Fruit fly (Drosophila melanogaster) whole organism, embryonic: ENCODE measurements around the gene ds.

Experiments
- CG10274 ChIP-seq: fragments of 200-800 bp; sonication (Bioruptor generic); optimal IDR thresholded peaks from 3 replicates; lab custom pipeline; 2017; ENCODE audit warnings: missing biosample characterization, mild to moderate bottlenecking, missing genetic modification characterization
- CG10654 ChIP-seq: fragments of 200-800 bp; sonication (Bioruptor generic); optimal IDR thresholded peaks from 2 replicates; lab custom pipeline; 2016; ENCODE audit warnings: missing biosample characterization, missing genetic modification characterization
- CG12104 ChIP-seq: fragments of 200-800 bp; sonication (Bioruptor generic); optimal IDR thresholded peaks from 3 replicates; lab custom pipeline; 2016; ENCODE audit warnings: missing biosample characterization, missing genetic modification characterization
- CG13123 ChIP-seq: fragments of 200-800 bp; sonication (Bioruptor generic); optimal IDR thresholded peaks from 2 replicates; lab custom pipeline; 2016; ENCODE audit warnings: missing biosample characterization, missing genetic modification characterization
- CG14014 ChIP-seq: fragments of 200-800 bp; sonication (Bioruptor generic); IDR thresholded peaks from 2 replicates; pipeline ENCODE4 v1.3.6; 2022; ENCODE audit warnings: missing biosample characterization, missing genetic modification characterization
- CG17186 ChIP-seq: fragments of 200-800 bp; sonication (Bioruptor generic); optimal IDR thresholded peaks from 3 replicates; lab custom pipeline; 2017; ENCODE audit warnings: missing biosample characterization, missing genetic modification reagents, missing genetic modification characterization
- CG18011 ChIP-seq: fragments of 200-800 bp; sonication (Bioruptor generic); optimal IDR thresholded peaks from 2 replicates; lab custom pipeline; 2017; ENCODE audit warnings: missing biosample characterization, missing genetic modification characterization, mild to moderate bottlenecking, moderate library complexity, missing genotype
- CG2116 ChIP-seq: fragments of 200-800 bp; sonication (Bioruptor generic); optimal IDR thresholded peaks from 3 replicates; lab custom pipeline; 2018; ENCODE audit warnings: missing biosample characterization, mild to moderate bottlenecking, missing genetic modification characterization
- CG2202 ChIP-seq: fragments of 200-800 bp; sonication (Bioruptor generic); optimal IDR thresholded peaks from 2 replicates; lab custom pipeline; 2018; ENCODE audit warnings: missing biosample characterization, mild to moderate bottlenecking, missing genetic modification characterization
- CG2889 ChIP-seq: fragments of 200-800 bp; sonication (Bioruptor generic); IDR thresholded peaks from 3 replicates; pipeline ENCODE4 v1.3.6; 2022; ENCODE audit warnings: missing biosample characterization, missing genetic modification characterization
- CG31224 ChIP-seq: fragments of 200-800 bp; sonication (Bioruptor generic); IDR thresholded peaks from 2 replicates; pipeline ENCODE4 v1.3.6; 2022; ENCODE audit warnings: missing biosample characterization, missing genetic modification characterization
- CG4360 ChIP-seq: fragments of 200-800 bp; sonication (Bioruptor generic); IDR thresholded peaks from 2 replicates; pipeline ENCODE4 v1.3.6; 2022; ENCODE audit warnings: missing biosample characterization, missing genetic modification characterization
- CG4707 ChIP-seq: fragments of 200-800 bp; sonication (Bioruptor generic); optimal IDR thresholded peaks from 2 replicates; lab custom pipeline; 2018; ENCODE audit warnings: missing biosample characterization, mild to moderate bottlenecking, missing genetic modification characterization, moderate library complexity
- CG7928 ChIP-seq: fragments of 200-800 bp; sonication (Bioruptor generic); optimal IDR thresholded peaks from 2 replicates; lab custom pipeline; 2017; ENCODE audit warnings: missing biosample characterization, mild to moderate bottlenecking, missing genetic modification characterization
- CG8290 ChIP-seq, 3 experiments: fragments of 200-800 bp; sonication (Bioruptor generic); optimal IDR thresholded peaks; 2 replicates each; lab custom pipeline; 2016 to 2019; ENCODE audit warnings: missing biosample characterization in 3 of 3, missing genetic modification characterization in 3 of 3, mild to moderate bottlenecking in 2 of 3, moderate library complexity in 1 of 3
- CG8478 ChIP-seq: fragments of >200 bp; optimal IDR thresholded peaks from 2 replicates; lab custom pipeline; 2018
- CG9437 ChIP-seq: fragments of 200-800 bp; sonication (Bioruptor generic); optimal IDR thresholded peaks from 2 replicates; lab custom pipeline; 2018; ENCODE audit warnings: missing biosample characterization, mild to moderate bottlenecking, missing genetic modification characterization
- CG9932 ChIP-seq: fragments of 200-800 bp; sonication (Bioruptor generic); IDR thresholded peaks from 2 replicates; pipeline ENCODE4 v1.3.6; 2022; ENCODE audit warnings: missing biosample characterization, missing genetic modification characterization
- CoRest ChIP-seq: fragments of 200-800 bp; sonication (Bioruptor generic); optimal IDR thresholded peaks from 3 replicates; lab custom pipeline; 2018; ENCODE audit warnings: missing biosample characterization, mild to moderate bottlenecking, missing genetic modification characterization, moderate library complexity
- Drgx ChIP-seq: fragments of 200-800 bp; sonication (Bioruptor generic); IDR thresholded peaks from 2 replicates; pipeline ENCODE4 v1.3.6; 2022; ENCODE audit warnings: missing biosample characterization, missing genetic modification characterization
- GATAe ChIP-seq: fragments of 200-800 bp; sonication (Bioruptor generic); conservative IDR thresholded peaks from 2 replicates; pipeline ENCODE4 v1.3.6; 2022; ENCODE audit warnings: missing biosample characterization, missing genetic modification characterization
- Hmx ChIP-seq: fragments of 200-800 bp; sonication (Bioruptor generic); optimal IDR thresholded peaks from 2 replicates; lab custom pipeline; 2016; ENCODE audit warnings: missing biosample characterization, missing genetic modification characterization
- Hr78 ChIP-seq, 2 experiments: fragments of 200-800 bp in 1 of 2; fragments of >200 bp in 1 of 2; sonication (Bioruptor generic) in 1 of 2; optimal IDR thresholded peaks; 2 replicates each; lab custom pipeline; 2017 to 2019; ENCODE audit warnings: missing biosample characterization in 2 of 2, missing genetic modification characterization in 2 of 2, mild to moderate bottlenecking in 1 of 2, moderate library complexity in 1 of 2
- NC2α ChIP-seq: fragments of 200-800 bp; sonication (Bioruptor generic); optimal IDR thresholded peaks from 2 replicates; lab custom pipeline; 2016; ENCODE audit warnings: missing biosample characterization, missing genetic modification characterization
- NK7.1 ChIP-seq: fragments of 200-800 bp; sonication (Bioruptor generic); optimal IDR thresholded peaks from 3 replicates; lab custom pipeline; 2016; ENCODE audit warnings: missing biosample characterization, missing genetic modification characterization
- Nf-YC ChIP-seq: fragments of 200-800 bp; optimal IDR thresholded peaks from 3 replicates; lab custom pipeline; 2019; ENCODE audit warnings: missing biosample characterization, mild to moderate bottlenecking, missing genetic modification characterization, moderate library complexity
- Ptx1 ChIP-seq: fragments of 200-800 bp; sonication (Bioruptor generic); IDR thresholded peaks from 2 replicates; pipeline ENCODE4 v1.3.6; 2022; ENCODE audit warnings: missing biosample characterization, missing genetic modification characterization
- Ravus ChIP-seq: fragments of 200-800 bp; sonication (Bioruptor generic); IDR thresholded peaks from 2 replicates; pipeline ENCODE4 v1.3.6; 2022; ENCODE audit warnings: missing biosample characterization, missing genetic modification characterization
- Rfx ChIP-seq: fragments of 200-800 bp; sonication (Bioruptor generic); IDR thresholded peaks from 2 replicates; pipeline ENCODE4 v1.3.6; 2022; ENCODE audit warnings: missing biosample characterization, missing genetic modification characterization
- Xbp1 ChIP-seq: fragments of 200-800 bp; sonication (Bioruptor generic); optimal IDR thresholded peaks from 3 replicates; lab custom pipeline; 2016; ENCODE audit warnings: missing biosample characterization, mild to moderate bottlenecking, missing genetic modification characterization
- btn ChIP-seq: fragments of 200-800 bp; sonication (Bioruptor generic); optimal IDR thresholded peaks from 2 replicates; lab custom pipeline; 2016; ENCODE audit warnings: missing biosample characterization, missing genetic modification characterization
- dan ChIP-seq: fragments of 200-800 bp; sonication (Bioruptor generic); IDR thresholded peaks from 2 replicates; pipeline ENCODE4 v1.3.6; 2022; ENCODE audit warnings: missing biosample characterization, missing genetic modification characterization
- gsb ChIP-seq: fragments of 200-800 bp; sonication (Bioruptor generic); IDR thresholded peaks from 2 replicates; pipeline ENCODE4 v1.3.6; 2022; ENCODE audit warnings: missing biosample characterization, missing genetic modification characterization
- h ChIP-seq: fragments of >200 bp; optimal IDR thresholded peaks from 2 replicates; lab custom pipeline; 2017
- kah ChIP-seq: fragments of 200-800 bp; sonication (Bioruptor generic); optimal IDR thresholded peaks from 2 replicates; lab custom pipeline; 2018; ENCODE audit warnings: missing biosample characterization, mild to moderate bottlenecking, missing genetic modification characterization
- odd ChIP-seq: fragments of 200-800 bp; sonication (Bioruptor generic); optimal IDR thresholded peaks from 2 replicates; lab custom pipeline; 2017; ENCODE audit warnings: missing biosample characterization, mild to moderate bottlenecking, missing genetic modification characterization
- repo ChIP-seq: fragments of 200-800 bp; sonication (Bioruptor generic); optimal IDR thresholded peaks from 2 replicates; lab custom pipeline; 2016; ENCODE audit warnings: missing biosample characterization, missing genetic modification characterization
- slbo ChIP-seq: fragments of 200-800 bp; sonication (Bioruptor generic); IDR thresholded peaks from 2 replicates; pipeline ENCODE4 v1.3.6; 2022; ENCODE audit warnings: missing biosample characterization, missing genetic modification characterization
- sr ChIP-seq: fragments of 200-800 bp; sonication (Bioruptor generic); IDR thresholded peaks from 3 replicates; pipeline ENCODE4 v1.3.6; 2022; ENCODE audit warnings: missing biosample characterization, missing genetic modification characterization
- stc ChIP-seq: fragments of 200-800 bp; sonication (Bioruptor generic); IDR thresholded peaks from 2 replicates; pipeline ENCODE4 v1.3.6; 2022; ENCODE audit warnings: missing biosample characterization, missing genetic modification characterization
- stwl ChIP-seq: fragments of 200-800 bp; sonication (Bioruptor generic); optimal IDR thresholded peaks from 3 replicates; lab custom pipeline; 2018; ENCODE audit warnings: missing biosample characterization, mild to moderate bottlenecking, missing genetic modification characterization, moderate library complexity
- tup ChIP-seq: fragments of 200-800 bp; sonication (Bioruptor generic); optimal IDR thresholded peaks from 2 replicates; lab custom pipeline; 2016; ENCODE audit warnings: missing biosample characterization, mild to moderate bottlenecking, missing genetic modification characterization, moderate library complexity

ds gene

DNA sequence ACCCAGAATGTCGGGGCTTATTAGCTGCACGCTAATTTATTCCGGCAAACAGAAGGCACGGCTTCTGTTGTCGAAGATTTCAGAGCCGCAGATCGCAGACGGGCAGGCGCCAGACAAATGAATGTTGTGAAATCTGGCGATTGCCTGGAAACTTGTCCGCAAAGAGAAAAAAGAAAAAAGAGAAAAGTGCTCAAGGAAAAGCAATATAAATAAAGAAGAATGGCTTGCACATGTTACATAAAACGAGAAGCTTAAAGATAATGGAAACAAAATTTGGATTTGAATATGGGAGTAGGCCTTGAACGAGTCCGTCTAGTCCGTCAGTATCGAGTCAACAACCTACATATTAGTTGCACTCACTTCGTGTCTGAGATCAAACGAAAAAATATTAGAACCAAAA is 13.3 kb upstream of the ds start, which contains the start of gene Hsp60B:
Hsp60B (plus strand) TSS at position 301 of the 400 bp plus-strand sequence.
- TF ChIP-seq Nf-YC (tag; lab: Kevin White, UChicago) (no peak), Ravus (GFP tag; lab: Robert Waterston, UW) (no peak)

DNA sequence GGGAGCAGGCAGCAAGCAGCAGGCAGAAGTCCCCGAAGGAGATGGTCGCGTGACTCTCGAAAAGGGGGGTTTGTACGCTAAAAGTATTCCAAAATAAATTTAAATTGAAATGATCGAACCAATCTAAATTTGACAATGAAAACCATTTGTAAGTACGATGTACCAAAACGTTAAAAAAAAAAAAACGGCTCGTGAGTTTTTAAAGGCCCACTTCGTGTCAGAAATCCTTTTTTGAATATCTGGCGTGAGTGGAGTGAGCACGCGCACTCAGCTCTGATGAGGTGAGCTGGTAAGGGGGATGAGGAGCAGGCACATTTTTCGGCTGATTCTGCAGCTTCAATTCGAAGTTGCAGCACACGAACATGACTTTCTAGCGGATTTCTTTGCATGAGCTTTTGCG is 10.0 kb upstream of the ds start:
- no peak for TF ChIP-seq NC2α
- no peak for TF ChIP-seq CG9437 (GFP tag; lab: Kevin White, UChicago)
- no peak for TF ChIP-seq CG8478 (lab: Kevin White, UChicago)
- no peak for TF ChIP-seq Hr78 (GFP tag; optimal IDR thresholded peaks at IDR 0.05; lab: Kevin White, UChicago)
- TF ChIP-seq CG7928 (GFP tag; lab: Kevin White, UChicago) = no peak
- TF ChIP-seq stwl = no peak
- no peak for TF ChIP-seq CG18011 (GFP tag; lab: Kevin White, UChicago)
- no peak for TF ChIP-seq repo
- TF ChIP-seq, all 482 proteins: peak for 0

DNA sequence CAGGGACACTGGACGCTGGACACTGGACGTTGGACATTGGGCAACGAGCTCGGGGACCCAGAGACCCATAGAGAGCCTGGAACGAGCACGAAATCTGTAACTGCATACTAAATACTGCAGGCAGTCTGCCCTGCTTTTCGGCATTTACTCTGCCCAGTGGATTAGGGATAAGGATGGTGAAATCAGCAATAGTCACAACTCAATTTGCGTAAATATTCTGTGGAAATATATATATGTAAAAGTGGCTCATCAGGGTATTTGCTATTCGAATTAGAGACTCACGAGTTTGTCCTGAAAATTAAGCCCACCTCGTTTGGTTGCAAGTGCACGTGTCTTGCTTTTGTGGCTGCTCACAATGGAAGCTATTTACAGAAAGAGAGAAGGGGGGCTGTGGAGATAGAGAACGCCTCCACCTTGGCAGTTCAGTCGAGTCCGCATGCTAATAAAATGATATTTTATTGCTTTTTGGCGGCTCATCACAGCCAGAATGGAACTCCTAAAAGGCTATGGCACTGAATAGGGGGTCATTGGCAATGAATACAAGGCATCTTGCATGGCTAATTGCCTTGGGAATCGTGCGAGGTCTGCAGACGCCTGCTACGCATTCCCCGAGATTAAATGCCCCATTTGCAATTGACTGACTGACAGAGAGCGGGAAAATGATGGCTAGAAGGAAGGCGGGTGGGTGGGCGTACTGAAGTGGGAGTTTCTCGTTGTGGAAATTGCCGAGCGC is 9.2 kb upstream of the ds start:
- TF ChIP-seq Drgx (GFP tag; lab: Robert Waterston, UW) (peak; percentile 20; the same call in 1 of the 2 replicates), h (lab: Kevin White, UChicago) (no peak), CG10274 (GFP tag; lab: Kevin White, UChicago) (no peak), CG17186 (GFP tag; lab: Kevin White, UChicago) (no peak), Hr78 (GFP tag; optimal IDR thresholded peaks at IDR 0.05; lab: Kevin White, UChicago) (no peak), CG9932 (GFP tag; lab: Robert Waterston, UW) (no peak)

DNA sequence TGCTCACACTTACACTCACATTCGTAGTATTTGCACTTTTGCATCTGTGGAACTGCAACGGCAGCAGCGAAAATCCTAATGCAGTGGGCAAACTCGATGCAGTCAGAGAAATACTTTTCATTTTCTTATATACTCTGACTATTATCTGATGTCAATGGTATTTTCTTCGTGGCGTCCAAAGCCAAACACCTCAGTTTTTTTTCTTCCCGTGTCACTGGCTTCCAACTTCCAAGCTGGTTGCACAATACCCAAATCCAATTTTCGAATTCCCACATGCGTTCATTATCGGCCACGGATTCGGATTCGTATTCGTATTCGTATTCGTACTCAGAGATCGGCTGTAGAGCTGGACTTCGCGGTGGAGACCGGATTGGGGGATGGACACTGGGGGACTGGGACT is 8.1 kb upstream of the ds start:
- no peak for TF ChIP-seq Rfx (GFP tag; lab: Robert Waterston, UW)
- no peak for TF ChIP-seq Xbp1
- TF ChIP-seq gsb (GFP tag; lab: Robert Waterston, UW) = no peak
- no peak for TF ChIP-seq CG14014 (GFP tag; lab: Robert Waterston, UW)
- no peak for TF ChIP-seq odd (GFP tag; lab: Kevin White, UChicago)
- TF ChIP-seq Drgx (GFP tag; lab: Robert Waterston, UW) = peak; percentile 69
- TF ChIP-seq CG13123 (GFP tag; lab: Kevin White, UChicago) = no peak
- no peak for TF ChIP-seq CG2202 (tag; lab: Kevin White, UChicago)
- TF ChIP-seq, all 482 proteins: peak for 1

DNA sequence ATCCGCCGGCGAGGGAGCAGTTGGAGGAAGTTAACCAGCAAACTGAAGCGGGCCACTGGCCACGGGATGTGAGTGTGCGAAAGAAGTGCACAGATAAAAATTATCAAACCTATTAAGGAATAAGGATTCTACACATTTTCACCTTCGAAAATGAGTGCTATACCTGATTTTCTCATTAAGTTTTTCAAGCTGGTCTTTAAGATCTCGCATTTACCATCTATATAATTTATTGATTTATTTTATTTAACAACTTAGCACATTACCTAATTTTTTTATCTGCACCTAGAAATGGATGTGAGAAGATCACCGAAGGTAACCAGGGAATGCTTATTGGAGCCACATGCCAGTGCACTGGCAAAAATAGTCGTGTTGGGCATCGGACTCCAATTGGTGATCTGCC is 7.0 kb upstream of the ds start:
- TF ChIP-seq GATAe (no peak), btn (GFP tag; lab: Kevin White, UChicago) (no peak), CG12104 (GFP tag; lab: Kevin White, UChicago) (no peak), CG10654 (GFP tag; lab: Kevin White, UChicago) (no peak), Hmx (no peak), kah (no peak), CG4707 (GFP tag; lab: Kevin White, UChicago) (no peak), sr (GFP tag; lab: Robert Waterston, UW) (no peak), tup (no peak)

DNA sequence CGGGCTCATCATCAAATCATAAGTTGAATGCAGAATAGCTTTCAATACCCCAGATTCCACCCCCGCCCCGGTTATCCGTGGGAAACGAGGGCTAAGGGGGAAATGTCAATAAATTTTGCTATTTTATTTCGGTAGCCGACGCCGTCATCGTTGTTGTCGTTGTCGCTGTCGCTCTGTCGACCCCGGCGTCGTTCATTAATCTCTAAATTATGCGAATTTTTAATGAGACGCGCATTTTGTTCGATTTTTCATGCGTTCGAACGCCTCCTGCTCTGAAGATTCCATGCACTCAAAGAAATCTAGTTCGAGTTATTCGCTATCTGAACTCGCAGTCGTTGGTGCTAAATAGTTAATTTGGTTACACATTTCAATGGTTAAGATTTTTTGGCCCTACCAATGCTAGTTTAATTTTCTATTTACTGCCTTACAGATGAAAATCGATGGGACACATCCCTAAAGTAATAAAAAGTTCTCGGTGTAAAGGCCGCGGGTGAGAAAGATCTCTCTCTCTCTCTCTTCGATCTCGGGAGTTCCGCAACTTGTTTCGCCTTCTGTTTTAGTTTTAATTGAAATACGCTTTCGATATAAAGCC is 3.6 kb upstream of the ds start:
- TF ChIP-seq CG4360 (GFP tag; lab: Robert Waterston, UW) = no peak
- TF ChIP-seq CG8290 (GFP tag; optimal IDR thresholded peaks at IDR 0.05; lab: Kevin White, UChicago) = no peak
- TF ChIP-seq CG8290 (tag; optimal IDR thresholded peaks at IDR 0.05; lab: Kevin White, UChicago) = no peak
- peak; percentile 32; the same call in 1 of the 2 replicates for TF ChIP-seq CG31224 (GFP tag; lab: Robert Waterston, UW)
- TF ChIP-seq dan (GFP tag; lab: Robert Waterston, UW) = no peak
- TF ChIP-seq CG2889 (GFP tag; lab: Robert Waterston, UW) = 0 out of 3 replicates have a peak, but pooled peaks have one; percentile 53
- TF ChIP-seq CG2116 = no peak
- peak; percentile 79 for TF ChIP-seq slbo
- TF ChIP-seq stc (GFP tag; lab: Robert Waterston, UW) = peak; percentile 27; the same call in 1 of the 2 replicates
- no peak for TF ChIP-seq NK7.1
- TF ChIP-seq CoRest (tag; lab: Kevin White, UChicago) = peak; percentile 44
- TF ChIP-seq Ptx1 (GFP tag; lab: Robert Waterston, UW) = 0 out of 2 replicates have a peak, but pooled peaks have one; percentile 22
